Fruit fly (Drosophila melanogaster): ENCODE measurements around the gene CG13248.
A peak's percentile ranks its signal among the peaks of the same experiment; 100 is the strongest.

CG13248 gene

DNA sequence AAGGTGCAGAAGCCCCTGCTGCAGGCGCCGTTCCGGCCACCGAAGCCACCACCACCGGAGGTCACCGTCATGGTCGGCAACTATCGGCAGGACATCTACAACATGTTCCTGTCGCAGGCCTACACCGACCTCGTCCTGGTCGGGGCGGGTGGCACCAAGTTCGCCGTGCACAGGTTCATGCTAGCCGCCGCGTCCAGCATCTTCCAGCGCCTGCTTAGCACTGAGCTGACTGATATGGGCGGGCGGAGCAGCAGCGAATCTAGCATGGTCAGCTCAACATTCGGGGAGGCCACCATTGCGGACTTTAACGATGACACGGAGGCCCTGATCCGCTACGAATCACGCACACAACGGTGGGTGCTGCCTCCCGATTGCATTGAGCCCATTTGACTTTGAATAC is 30.9 kb downstream of the CG13248 start:
- TF ChIP-seq CG32264 (GFP tag; optimal IDR thresholded peaks at IDR 0.05) (no peak), Dfd (GFP tag; optimal IDR thresholded peaks at IDR 0.05) (no peak), Hr83 (GFP tag; optimal IDR thresholded peaks at IDR 0.05; ENCODE audit: poor library complexity, severe bottlenecking) (no peak), N (GFP tag; optimal IDR thresholded peaks at IDR 0.05) (no peak), Abd-B (GFP tag; optimal IDR thresholded peaks at IDR 0.05) (no peak), dsf (GFP tag; optimal IDR thresholded peaks at IDR 0.05; ENCODE audit: borderline replicate concordance) (no peak), CG9705 (GFP tag; optimal IDR thresholded peaks at IDR 0.05) (no peak), rgr (GFP tag; optimal IDR thresholded peaks at IDR 0.05) (no peak), Dif (GFP tag; optimal IDR thresholded peaks at IDR 0.05; ENCODE audit: partially characterized antibody) (no peak), h (GFP tag; optimal IDR thresholded peaks at IDR 0.05) (no peak), tai (GFP tag; optimal IDR thresholded peaks at IDR 0.05) (no peak), Sp1 (GFP tag; optimal IDR thresholded peaks at IDR 0.05) (no peak), lola (GFP tag; optimal IDR thresholded peaks at IDR 0.05) (no peak), brk (GFP tag; optimal IDR thresholded peaks at IDR 0.05) (no peak)

DNA sequence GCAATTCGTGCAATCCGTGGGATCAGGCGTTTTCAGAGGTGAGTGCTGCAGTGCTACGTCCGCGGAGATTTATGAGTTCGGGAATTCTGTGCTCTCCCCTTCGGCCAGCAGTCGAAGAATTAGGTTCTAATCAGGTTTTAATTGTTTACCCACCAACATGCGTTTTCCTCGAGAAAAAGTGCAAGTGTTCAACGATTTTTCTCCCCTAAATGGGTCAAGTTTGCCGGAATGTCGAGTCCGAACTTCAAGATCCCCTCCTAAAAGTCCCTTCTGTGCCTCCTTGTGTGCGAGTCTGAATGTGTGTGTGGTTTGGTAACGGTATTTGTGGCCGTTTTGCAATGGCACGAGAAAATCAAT is 33.8 kb downstream of the CG13248 start:
- TF ChIP-seq sv (GFP tag; optimal IDR thresholded peaks at IDR 0.05) (no peak), woc (GFP tag; optimal IDR thresholded peaks at IDR 0.05) (no peak)

dm6 chr3L:20375878-20376563 is 34.3 kb downstream of the CG13248 start, which contains the start of the genes Ide and RhoBTB:
Gene Ide, minus strand, starts transcription at chr3L:20375896.
Gene RhoBTB, plus strand, starts transcription at chr3L:20376242.
- TF ChIP-seq CrebA (GFP tag; optimal IDR thresholded peaks at IDR 0.05; ENCODE audit: borderline replicate concordance) (no peak), sv (GFP tag; optimal IDR thresholded peaks at IDR 0.05) (peak; percentile 86), dl (GFP tag; optimal IDR thresholded peaks at IDR 0.05; ENCODE audit: insufficient read depth in 1 of 2, partially characterized antibody in 2 of 2) (no peak), Dfd (GFP tag; optimal IDR thresholded peaks at IDR 0.05) (no peak), Hr78 (GFP tag; optimal IDR thresholded peaks at IDR 0.05) (no peak), ey (GFP tag; optimal IDR thresholded peaks at IDR 0.05) (peak; percentile 86), lola (GFP tag; optimal IDR thresholded peaks at IDR 0.05) (no peak), psq (GFP tag; optimal IDR thresholded peaks at IDR 0.05) (peak; percentile 69), jim (GFP tag; optimal IDR thresholded peaks at IDR 0.05) (no peak), rgr (GFP tag; optimal IDR thresholded peaks at IDR 0.05) (peak; percentile 83), CG32264 (GFP tag; optimal IDR thresholded peaks at IDR 0.05) (peak; percentile 25), OdsH (GFP tag; optimal IDR thresholded peaks at IDR 0.05) (peak; percentile 58), fru (GFP tag; optimal IDR thresholded peaks at IDR 0.05) (peak; percentile 84), dmrt93B (GFP tag; optimal IDR thresholded peaks at IDR 0.05) (peak; percentile 66), tai (GFP tag; optimal IDR thresholded peaks at IDR 0.05) (no peak), woc (GFP tag; optimal IDR thresholded peaks at IDR 0.05) (peak; percentile 83), Hr83 (GFP tag; optimal IDR thresholded peaks at IDR 0.05; ENCODE audit: poor library complexity, severe bottlenecking) (peak; percentile 37), Vsx2 (GFP tag; optimal IDR thresholded peaks at IDR 0.05; ENCODE audit: partially characterized antibody) (no peak), N (GFP tag; optimal IDR thresholded peaks at IDR 0.05) (no peak), Abd-B (GFP tag; optimal IDR thresholded peaks at IDR 0.05) (no peak), dsf (GFP tag; optimal IDR thresholded peaks at IDR 0.05; ENCODE audit: borderline replicate concordance) (no peak), brk (GFP tag; optimal IDR thresholded peaks at IDR 0.05) (no peak), h (GFP tag; optimal IDR thresholded peaks at IDR 0.05) (peak; percentile 83), Hnf4 (GFP tag; optimal IDR thresholded peaks at IDR 0.05) (peak; percentile 66), HLH106 (tag; optimal IDR thresholded peaks at IDR 0.05) (peak; percentile 91), CG9705 (GFP tag; optimal IDR thresholded peaks at IDR 0.05) (peak; percentile 86), br (GFP tag; optimal IDR thresholded peaks at IDR 0.05) (peak; percentile 81), sage (GFP tag; optimal IDR thresholded peaks at IDR 0.05) (no peak), Rel (GFP tag; optimal IDR thresholded peaks at IDR 0.05) (no peak), Rel (tag; optimal IDR thresholded peaks at IDR 0.05) (peak; percentile 98), Jra (GFP tag; optimal IDR thresholded peaks at IDR 0.05) (no peak), foxo (GFP tag; optimal IDR thresholded peaks at IDR 0.05) (peak; percentile 26 to 89), pan (optimal IDR thresholded peaks at IDR 0.05) (no peak), usp (GFP tag; optimal IDR thresholded peaks at IDR 0.05) (no peak), Sp1 (GFP tag; optimal IDR thresholded peaks at IDR 0.05) (peak; percentile 77), GATAd (GFP tag; optimal IDR thresholded peaks at IDR 0.05) (peak; percentile 33), Myc (optimal IDR thresholded peaks at IDR 0.05) (no peak), Mio (GFP tag; optimal IDR thresholded peaks at IDR 0.05) (no peak)
